Fruit fly (Drosophila melanogaster) whole organism, embryonic: ENCODE results near the gene CG9471.

Experiments used
- Atf3 ChIP-seq: fragments of 200-800 bp; sonication (Bioruptor generic); optimal IDR thresholded peaks from 3 replicates; lab custom pipeline; 2016; ENCODE audit warnings: missing biosample characterization, missing genetic modification characterization
- CG1024 ChIP-seq: fragments of 200-800 bp; sonication (Bioruptor generic); IDR thresholded peaks from 2 replicates; pipeline ENCODE4 v1.3.6; 2022; ENCODE audit warnings: missing biosample characterization, missing genetic modification characterization
- CG11093 ChIP-seq: fragments of 200-800 bp; sonication (Bioruptor generic); IDR thresholded peaks from 3 replicates; pipeline ENCODE4 v1.3.6; 2022; ENCODE audit warnings: missing biosample characterization, missing genetic modification characterization
- CG11504 ChIP-seq: fragments of 200-800 bp; sonication (Bioruptor generic); optimal IDR thresholded peaks from 3 replicates; lab custom pipeline; 2019; ENCODE audit warnings: missing biosample characterization, mild to moderate bottlenecking, missing genetic modification characterization, moderate library complexity
- CG12391 ChIP-seq: fragments of 200-800 bp; sonication (Bioruptor generic); optimal IDR thresholded peaks from 3 replicates; lab custom pipeline; 2018; ENCODE audit warnings: missing biosample characterization, mild to moderate bottlenecking, missing genetic modification characterization, moderate library complexity
- CG13287 ChIP-seq: fragments of 200-800 bp; sonication (Bioruptor generic); IDR thresholded peaks from 2 replicates; pipeline ENCODE4 v1.3.6; 2022; ENCODE audit warnings: missing biosample characterization, missing genetic modification characterization; ENCODE audit not compliant: partially characterized antibody
- CG13894 ChIP-seq: fragments of 200-800 bp; sonication (Bioruptor generic); optimal IDR thresholded peaks from 3 replicates; lab custom pipeline; 2018; ENCODE audit warnings: missing biosample characterization, mild to moderate bottlenecking, missing genetic modification characterization, moderate library complexity
- CG1603 ChIP-seq: fragments of 200-800 bp; sonication (Bioruptor generic); optimal IDR thresholded peaks from 2 replicates; lab custom pipeline; 2019; ENCODE audit warnings: missing biosample characterization, mild to moderate bottlenecking, missing genetic modification characterization, moderate library complexity
- CG17385 ChIP-seq: fragments of 200-800 bp; sonication (Bioruptor generic); optimal IDR thresholded peaks from 3 replicates; lab custom pipeline; 2018; ENCODE audit warnings: missing biosample characterization, mild to moderate bottlenecking, missing genetic modification characterization
- CG17802 ChIP-seq: fragments of 200-800 bp; sonication (Bioruptor generic); optimal IDR thresholded peaks from 2 replicates; lab custom pipeline; 2018; ENCODE audit warnings: missing biosample characterization, mild to moderate bottlenecking, missing genetic modification characterization, moderate library complexity
- CG2199 ChIP-seq: fragments of 200-800 bp; sonication (Bioruptor generic); IDR thresholded peaks from 3 replicates; pipeline ENCODE4 v1.3.6; 2022; ENCODE audit warnings: missing biosample characterization, missing genetic modification characterization
- CG31388 ChIP-seq: fragments of 200-800 bp; sonication (Bioruptor generic); optimal IDR thresholded peaks from 2 replicates; lab custom pipeline; 2016; ENCODE audit warnings: missing biosample characterization, missing genetic modification characterization
- CG3163 ChIP-seq: fragments of 200-800 bp; sonication (Bioruptor generic); optimal IDR thresholded peaks from 3 replicates; lab custom pipeline; 2016; ENCODE audit warnings: missing biosample characterization, missing genetic modification characterization
- CG3281 ChIP-seq: fragments of 200-800 bp; sonication (Bioruptor generic); optimal IDR thresholded peaks from 3 replicates; lab custom pipeline; 2017; ENCODE audit warnings: missing biosample characterization, mild to moderate bottlenecking, missing genetic modification characterization
- CG34422 ChIP-seq: fragments of 200-800 bp; sonication (Bioruptor generic); IDR thresholded peaks from 3 replicates; pipeline ENCODE4 v1.3.6; 2022; ENCODE audit warnings: missing biosample characterization, missing genetic modification characterization
- CG4282 ChIP-seq: fragments of 200-800 bp; sonication (Bioruptor generic); optimal IDR thresholded peaks from 2 replicates; lab custom pipeline; 2016; ENCODE audit warnings: missing biosample characterization, missing genetic modification characterization
- CG4404 ChIP-seq: fragments of 200-800 bp; sonication (Bioruptor generic); IDR thresholded peaks from 2 replicates; pipeline ENCODE4 v1.3.6; 2022; ENCODE audit warnings: missing biosample characterization, missing genetic modification characterization
- CG4854 ChIP-seq: fragments of 200-800 bp; sonication (Bioruptor generic); optimal IDR thresholded peaks from 2 replicates; lab custom pipeline; 2016; ENCODE audit warnings: missing biosample characterization, missing genetic modification characterization, inconsistent platforms
- CG6654 ChIP-seq: fragments of 200-800 bp; sonication (Bioruptor generic); optimal IDR thresholded peaks from 2 replicates; lab custom pipeline; 2017; ENCODE audit warnings: missing biosample characterization, mild to moderate bottlenecking, missing genetic modification characterization
- CG6765 ChIP-seq: fragments of 200-800 bp; sonication (Bioruptor generic); optimal IDR thresholded peaks from 3 replicates; lab custom pipeline; 2017; ENCODE audit warnings: missing biosample characterization, mild to moderate bottlenecking, missing genetic modification characterization
- CG7271 ChIP-seq: fragments of 200-800 bp; sonication (Bioruptor generic); optimal IDR thresholded peaks from 2 replicates; lab custom pipeline; 2018; ENCODE audit warnings: missing biosample characterization, mild to moderate bottlenecking, missing genetic modification characterization, moderate library complexity
- CG8089 ChIP-seq: fragments of 200-800 bp; sonication (Bioruptor generic); optimal IDR thresholded peaks from 3 replicates; lab custom pipeline; 2016; ENCODE audit warnings: missing biosample characterization, missing genetic modification characterization
- CG8359 ChIP-seq: fragments of 200-800 bp; sonication (Bioruptor generic); optimal IDR thresholded peaks from 2 replicates; lab custom pipeline; 2017; ENCODE audit warnings: missing biosample characterization, mild to moderate bottlenecking, missing genetic modification characterization, borderline replicate concordance
- CG8765 ChIP-seq: fragments of 200-800 bp; sonication (Bioruptor generic); IDR thresholded peaks from 2 replicates; pipeline ENCODE4 v1.3.6; 2022; ENCODE audit warnings: missing biosample characterization, missing genetic modification characterization
- CG9215 ChIP-seq: fragments of 200-800 bp; sonication (Bioruptor generic); IDR thresholded peaks from 2 replicates; pipeline ENCODE4 v1.3.6; 2022; ENCODE audit warnings: missing biosample characterization, missing genetic modification characterization
- CG9727 ChIP-seq: fragments of 200-800 bp; sonication (Bioruptor generic); optimal IDR thresholded peaks from 3 replicates; lab custom pipeline; 2017; ENCODE audit warnings: missing biosample characterization, mild to moderate bottlenecking, missing genetic modification characterization
- Chrac-16 ChIP-seq: fragments of 200-800 bp; sonication (Bioruptor generic); optimal IDR thresholded peaks from 3 replicates; lab custom pipeline; 2016; ENCODE audit warnings: missing biosample characterization, missing genetic modification characterization
- D ChIP-seq, 2 experiments: fragments of 200-800 bp in 1 of 2; fragments of >200 bp in 1 of 2; sonication (Bioruptor generic) in 1 of 2; optimal IDR thresholded peaks; 2 replicates in 1 of 2; 3 replicates in 1 of 2; lab custom pipeline; 2017; ENCODE audit warnings: mild to moderate bottlenecking in 1 of 2, missing biosample characterization in 1 of 2, missing genetic modification characterization in 1 of 2, missing genetic modification reagents in 1 of 2
- Dbx ChIP-seq: fragments of 200-800 bp; sonication (Bioruptor generic); IDR thresholded peaks from 3 replicates; pipeline ENCODE4 v1.3.6; 2022; ENCODE audit warnings: missing biosample characterization, missing genetic modification characterization
- Drgx ChIP-seq: fragments of 200-800 bp; sonication (Bioruptor generic); IDR thresholded peaks from 2 replicates; pipeline ENCODE4 v1.3.6; 2022; ENCODE audit warnings: missing biosample characterization, missing genetic modification characterization
- Ets97D ChIP-seq: fragments of 200-800 bp; sonication (Bioruptor generic); optimal IDR thresholded peaks from 3 replicates; lab custom pipeline; 2016; ENCODE audit warnings: missing biosample characterization, missing genetic modification characterization
- Hr3 ChIP-seq: fragments of 200-800 bp; sonication (Bioruptor generic); optimal IDR thresholded peaks from 3 replicates; lab custom pipeline; 2016; ENCODE audit warnings: missing biosample characterization, missing genetic modification characterization
- Med ChIP-seq: fragments of 200-800 bp; sonication (Bioruptor generic); peaks from one replicate; lab custom pipeline; 2016; ENCODE audit warnings: missing biosample characterization, missing genetic modification characterization, mild to moderate bottlenecking, inconsistent platforms, moderate library complexity
- Rfx ChIP-seq: fragments of 200-800 bp; sonication (Bioruptor generic); IDR thresholded peaks from 2 replicates; pipeline ENCODE4 v1.3.6; 2022; ENCODE audit warnings: missing biosample characterization, missing genetic modification characterization
- Sry-δ ChIP-seq: fragments of 200-800 bp; sonication (Bioruptor generic); optimal IDR thresholded peaks from 2 replicates; lab custom pipeline; 2016; ENCODE audit warnings: missing biosample characterization, missing genetic modification characterization
- bowl ChIP-seq: fragments of 200-800 bp; sonication (Bioruptor generic); IDR thresholded peaks from 2 replicates; pipeline ENCODE4 v1.3.6; 2022; ENCODE audit warnings: missing biosample characterization, missing genetic modification characterization
- ci ChIP-seq: fragments of 200-800 bp; sonication (Bioruptor generic); IDR thresholded peaks from 3 replicates; pipeline ENCODE4 v1.3.6; 2022; ENCODE audit warnings: missing biosample characterization, missing genetic modification characterization
- da ChIP-seq: fragments of 200-800 bp; sonication (Bioruptor generic); optimal IDR thresholded peaks from 2 replicates; lab custom pipeline; 2016; ENCODE audit warnings: missing biosample characterization, missing genetic modification characterization
- lov ChIP-seq, 2 experiments: fragments of 200-800 bp in 1 of 2; fragments of >200 bp in 1 of 2; sonication (Bioruptor generic) in 1 of 2; IDR thresholded peaks in 1 of 2; optimal IDR thresholded peaks in 1 of 2; 2 replicates in 1 of 2; 3 replicates in 1 of 2; pipeline versions ENCODE4 v1.3.6 to Lab custom; 2017 to 2022; ENCODE audit warnings: missing biosample characterization in 1 of 2, missing genetic modification characterization in 1 of 2
- mld ChIP-seq: fragments of 200-800 bp; sonication (Bioruptor generic); IDR thresholded peaks from 3 replicates; pipeline ENCODE4 v1.3.6; 2022; ENCODE audit warnings: missing biosample characterization, missing genetic modification characterization; ENCODE audit not compliant: partially characterized antibody
- nom ChIP-seq: fragments of 200-800 bp; sonication (Bioruptor generic); optimal IDR thresholded peaks from 2 replicates; lab custom pipeline; 2017; ENCODE audit warnings: missing biosample characterization, missing genetic modification characterization, mild to moderate bottlenecking, moderate library complexity, missing genetic modification reagents
- pzg ChIP-seq: fragments of 200-800 bp; sonication (Bioruptor generic); optimal IDR thresholded peaks from 3 replicates; lab custom pipeline; 2018; ENCODE audit warnings: missing biosample characterization, mild to moderate bottlenecking, missing genetic modification characterization, moderate library complexity
- schlank ChIP-seq: fragments of 200-800 bp; sonication (Bioruptor generic); optimal IDR thresholded peaks from 2 replicates; lab custom pipeline; 2018; ENCODE audit warnings: missing biosample characterization, mild to moderate bottlenecking, missing genetic modification characterization
- tin ChIP-seq: fragments of 200-800 bp; sonication (Bioruptor generic); optimal IDR thresholded peaks from 3 replicates; lab custom pipeline; 2016; ENCODE audit warnings: missing biosample characterization, missing genetic modification characterization
- wek ChIP-seq: fragments of 200-800 bp; sonication (Bioruptor generic); optimal IDR thresholded peaks from 3 replicates; lab custom pipeline; 2018; ENCODE audit warnings: missing biosample characterization, mild to moderate bottlenecking, missing genetic modification characterization, moderate library complexity
- zfh2 ChIP-seq: fragments of 200-800 bp; sonication (Bioruptor generic); optimal IDR thresholded peaks from 2 replicates; lab custom pipeline; 2016; ENCODE audit warnings: missing biosample characterization, missing genetic modification characterization

The CG9471 gene

dm6 chr3R:9767620-9768592, 3.4 kb downstream of the CG9471 start, which contains the start of gene Naa80 (continued):
- TF ChIP-seq tin (peak; percentile 71), nom (peak; percentile 71), da (GFP tag; lab: Kevin White, UChicago) (peak; percentile 38), CG4282 (GFP tag; lab: Kevin White, UChicago) (peak; percentile 64), CG31388 (GFP tag; lab: Kevin White, UChicago) (no peak), ci (GFP tag; lab: Robert Waterston, UW) (peak; percentile 85), CG11504 (no peak), Atf3 (peak; percentile 45), CG7271 (tag; lab: Kevin White, UChicago) (no peak), CG1603 (peak; percentile 84), Med (GFP tag; lab: Kevin White, UChicago) (peak; percentile 99), CG8765 (GFP tag; lab: Robert Waterston, UW) (peak; percentile 38; the same call in 1 of the 2 replicates), CG17802 (peak; percentile 33), CG3163 (GFP tag; lab: Kevin White, UChicago) (peak; percentile 67), CG4404 (GFP tag; lab: Robert Waterston, UW) (0 out of 2 replicates have a peak, but pooled peaks have one; percentile 11), Hr3 (GFP tag; lab: Kevin White, UChicago) (peak; percentile 54), Drgx (GFP tag; lab: Robert Waterston, UW) (peak; percentile 11; the same call in 1 of the 2 replicates), schlank (tag; lab: Kevin White, UChicago) (no peak), Chrac-16 (GFP tag; lab: Kevin White, UChicago) (peak; percentile 72), wek (no peak), CG4854 (GFP tag; lab: Kevin White, UChicago) (peak; percentile 27), Sry-δ (GFP tag; lab: Kevin White, UChicago) (peak; percentile 54), bowl (no peak), CG8089 (GFP tag; lab: Kevin White, UChicago) (peak; percentile 16), CG11093 (GFP tag; lab: Robert Waterston, UW) (no peak), CG12391 (tag; lab: Kevin White, UChicago) (peak; percentile 38), mld (no peak), CG1024 (GFP tag; lab: Robert Waterston, UW) (peak; percentile 48; the same call in 1 of the 2 replicates), D (optimal IDR thresholded peaks at IDR 0.05; lab: Kevin White, UChicago) (no peak), D (GFP tag; optimal IDR thresholded peaks at IDR 0.05; lab: Kevin White, UChicago) (no peak), CG34422 (GFP tag; lab: Robert Waterston, UW) (peak; percentile 80), CG17385 (GFP tag; lab: Kevin White, UChicago) (peak; percentile 99), CG9215 (peak; percentile 30; the same call in 1 of the 2 replicates), CG8359 (GFP tag; lab: Kevin White, UChicago) (no peak), zfh2 (GFP tag; lab: Kevin White, UChicago) (peak; percentile 89), Dbx (GFP tag; lab: Robert Waterston, UW) (peak; percentile 78), CG9727 (GFP tag; lab: Kevin White, UChicago) (peak; percentile 24), CG3281 (peak; percentile 51), CG13287 (peak; percentile 54), CG13894 (tag; lab: Kevin White, UChicago) (peak; percentile 56), CG2199 (GFP tag; lab: Robert Waterston, UW) (peak; percentile 15; the same call in 1 of the 3 replicates), lov (optimal IDR thresholded peaks at IDR 0.05; lab: Kevin White, UChicago) (no peak), lov (GFP tag; IDR thresholded peaks at IDR 0.05; lab: Robert Waterston, UW) (peak; percentile 26; the same call in 1 of the 3 replicates), Ets97D (GFP tag; lab: Kevin White, UChicago) (peak; percentile 87), CG6654 (no peak), pzg (GFP tag; lab: Kevin White, UChicago) (peak; percentile 94), Rfx (peak; percentile 88), CG6765 (GFP tag; lab: Kevin White, UChicago) (peak; percentile 35)
